Fruit fly (Drosophila melanogaster): ENCODE results near the gene CG6276.

Gene CG6276

dm6 chr3R:15346018-15346383 is 26.1 kb upstream of the CG6276 start, which contains the start of the genes Surf4 and CG31301 (continued):
- peak; percentile 85 for TF ChIP-seq bbx (GFP tag; IDR thresholded peaks at IDR 0.05; ENCODE audit: partially characterized antibody)
- peak; percentile 57; the same call in 2 of the 3 replicates for TF ChIP-seq vnd (GFP tag; IDR thresholded peaks at IDR 0.05; ENCODE audit: partially characterized antibody)
- no peak for TF ChIP-seq shn (GFP tag; optimal IDR thresholded peaks at IDR 0.05)
- TF ChIP-seq nerfin-2 (GFP tag; IDR thresholded peaks at IDR 0.05; ENCODE audit: partially characterized antibody): peak; percentile 77
- TF ChIP-seq Myb (GFP tag; optimal IDR thresholded peaks at IDR 0.05): peak; percentile 18
- TF ChIP-seq ap (GFP tag; IDR thresholded peaks at IDR 0.05): no peak
- peak; percentile 91 for TF ChIP-seq Dref (GFP tag; IDR thresholded peaks at IDR 0.05)
- peak; percentile 91 for TF ChIP-seq dm (GFP tag; optimal IDR thresholded peaks at IDR 0.05)
- TF ChIP-seq CG8290 (GFP tag; optimal IDR thresholded peaks at IDR 0.05): no peak
- peak in 1 of 2 experiments; percentile 56 for TF ChIP-seq CG8290 (tag; optimal IDR thresholded peaks at IDR 0.05)
- peak; percentile 61 for TF ChIP-seq YL-1 (GFP tag; optimal IDR thresholded peaks at IDR 0.05)
- peak; percentile 51 for TF ChIP-seq Sry-δ (GFP tag; optimal IDR thresholded peaks at IDR 0.05)
- TF ChIP-seq ssp (GFP tag; IDR thresholded peaks at IDR 0.05): no peak
- peak; percentile 2 for TF ChIP-seq HmgZ (tag; optimal IDR thresholded peaks at IDR 0.05)
- peak; percentile 6 for TF ChIP-seq unpg (GFP tag; optimal IDR thresholded peaks at IDR 0.05)
- peak; percentile 13 for TF ChIP-seq CG13624 (GFP tag; optimal IDR thresholded peaks at IDR 0.05)
- TF ChIP-seq vvl (GFP tag; IDR thresholded peaks at IDR 0.05): 0 out of 2 replicates have a peak, but pooled peaks have one; percentile 29
- no peak for TF ChIP-seq Chrac-16 (GFP tag; optimal IDR thresholded peaks at IDR 0.05)
- peak; percentile 74 for TF ChIP-seq amos (GFP tag; IDR thresholded peaks at IDR 0.05; ENCODE audit: partially characterized antibody)
- TF ChIP-seq sna (GFP tag; IDR thresholded peaks at IDR 0.05; ENCODE audit: partially characterized antibody): peak; percentile 40; the same call in 1 of the 2 replicates
- TF ChIP-seq Trl (optimal IDR thresholded peaks at IDR 0.05): no peak
- TF ChIP-seq Trl (GFP tag; optimal IDR thresholded peaks at IDR 0.05): no peak
- TF ChIP-seq E2f2 (GFP tag; IDR thresholded peaks at IDR 0.05): 0 out of 2 replicates have a peak, but pooled peaks have one; percentile 33
- peak; percentile 65 for TF ChIP-seq pzg (GFP tag; optimal IDR thresholded peaks at IDR 0.05)
- peak; percentile 27 for TF ChIP-seq CG15514 (GFP tag; optimal IDR thresholded peaks at IDR 0.05)
- peak; percentile 51; the same call in 2 of the 3 replicates for TF ChIP-seq knrl (GFP tag; IDR thresholded peaks at IDR 0.05; ENCODE audit: partially characterized antibody)
- peak; percentile 72; the same call in 1 of the 3 replicates for TF ChIP-seq mld (GFP tag; IDR thresholded peaks at IDR 0.05; ENCODE audit: partially characterized antibody)

DNA sequence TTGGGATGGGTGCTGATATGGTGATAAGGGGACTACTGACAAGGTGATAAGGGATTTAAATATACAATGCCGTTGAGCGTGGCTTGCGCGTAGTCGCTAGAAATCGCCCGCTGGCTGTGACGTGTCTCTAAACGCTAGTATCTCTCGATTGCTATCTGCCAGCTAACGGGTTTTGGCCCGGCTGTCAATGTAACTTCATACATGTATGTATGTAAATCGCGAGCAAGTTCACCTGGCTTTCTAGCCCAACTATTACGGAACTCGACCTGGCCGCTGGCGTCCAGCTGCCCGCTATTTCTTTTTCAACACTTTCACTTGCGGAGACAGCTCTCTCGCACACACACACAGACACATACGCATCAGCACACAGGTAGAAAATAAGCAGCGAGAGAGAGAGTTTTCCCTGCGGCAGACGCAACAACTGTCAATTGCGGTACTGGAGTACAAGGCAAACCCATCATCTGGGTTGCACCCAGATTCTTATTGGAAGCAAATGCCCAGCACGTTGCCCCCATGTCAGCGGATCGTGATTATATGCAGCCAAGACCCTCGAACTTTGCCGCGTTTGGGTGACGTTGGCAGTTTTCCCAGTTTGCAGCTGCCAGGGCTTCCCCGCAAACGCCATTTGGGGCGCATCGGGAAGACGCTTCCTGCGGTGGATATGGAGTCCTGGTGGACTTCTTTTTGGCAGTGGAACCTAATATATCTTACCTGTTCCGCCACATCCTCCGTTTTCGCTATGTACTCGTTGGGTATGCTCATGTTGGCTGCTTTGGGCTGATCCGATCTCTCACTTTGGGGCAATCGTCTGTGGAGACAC is 25.5 kb upstream of the CG6276 start:
- TF ChIP-seq Gug (GFP tag; IDR thresholded peaks at IDR 0.05) (no peak), Sin3A (optimal IDR thresholded peaks at IDR 0.05) (no peak), unc-4 (GFP tag; IDR thresholded peaks at IDR 0.05; ENCODE audit: partially characterized antibody) (no peak), CG1602 (GFP tag; optimal IDR thresholded peaks at IDR 0.05) (no peak), Nf-YB (GFP tag; optimal IDR thresholded peaks at IDR 0.05) (no peak), Optix (GFP tag; IDR thresholded peaks at IDR 0.05) (no peak), slbo (GFP tag; IDR thresholded peaks at IDR 0.05) (no peak), CG12769 (tag; optimal IDR thresholded peaks at IDR 0.05) (peak; percentile 31), org-1 (GFP tag; optimal IDR thresholded peaks at IDR 0.05) (no peak), sisA (GFP tag; IDR thresholded peaks at IDR 0.05) (no peak), Poxn (GFP tag; IDR thresholded peaks at IDR 0.05) (no peak), CG8359 (GFP tag; optimal IDR thresholded peaks at IDR 0.05; ENCODE audit: borderline replicate concordance) (no peak), Gsc (GFP tag; IDR thresholded peaks at IDR 0.05) (no peak), Chrac-16 (GFP tag; optimal IDR thresholded peaks at IDR 0.05) (no peak), sim (GFP tag; IDR thresholded peaks at IDR 0.05) (0 out of 2 replicates have a peak, but pooled peaks have one; percentile 7), Ravus (GFP tag; IDR thresholded peaks at IDR 0.05) (no peak), Hr78 (GFP tag; optimal IDR thresholded peaks at IDR 0.05) (no peak), Blimp-1 (GFP tag; optimal IDR thresholded peaks at IDR 0.05) (peak; percentile 98), bab2 (GFP tag; optimal IDR thresholded peaks at IDR 0.05) (no peak), CG13287 (GFP tag; IDR thresholded peaks at IDR 0.05; ENCODE audit: partially characterized antibody) (no peak), sug (tag; optimal IDR thresholded peaks at IDR 0.05) (peak; percentile 22), ara (GFP tag; IDR thresholded peaks at IDR 0.05) (no peak), Nf-YC (tag; optimal IDR thresholded peaks at IDR 0.05) (no peak), sna (GFP tag; IDR thresholded peaks at IDR 0.05; ENCODE audit: partially characterized antibody) (no peak)

Measured in whole organism, embryonic.